Fruit fly (Drosophila melanogaster) whole organism, pupa: Measurements from ENCODE around the gene Mps1.

Experiments
- CG10348 ChIP-seq: fragments of 200-800 bp; sonication (Bioruptor generic); IDR thresholded peaks from 2 replicates; pipeline ENCODE4 v1.3.6; 2022; ENCODE audit warnings: missing biosample characterization, missing genetic modification characterization
- CG12605 ChIP-seq: fragments of 200-800 bp; sonication (Bioruptor generic); IDR thresholded peaks from 2 replicates; pipeline ENCODE4 v1.3.6; 2022; ENCODE audit warnings: missing biosample characterization, missing genetic modification characterization
- CG13204 ChIP-seq: fragments of 200-800 bp; sonication (Bioruptor generic); optimal IDR thresholded peaks from 2 replicates; lab custom pipeline; 2018; ENCODE audit warnings: missing biosample characterization, mild to moderate bottlenecking, missing genetic modification characterization, moderate library complexity
- CG14655 ChIP-seq: fragments of 200-800 bp; sonication (Bioruptor generic); optimal IDR thresholded peaks from 3 replicates; lab custom pipeline; 2017; ENCODE audit warnings: mild to moderate bottlenecking, missing biosample characterization, missing genetic modification reagents, missing genetic modification characterization
- CG15710 ChIP-seq: fragments of 200-800 bp; sonication (Bioruptor generic); optimal IDR thresholded peaks from 2 replicates; lab custom pipeline; 2018; ENCODE audit warnings: missing biosample characterization, mild to moderate bottlenecking, missing genetic modification characterization, moderate library complexity
- CG17806 ChIP-seq: fragments of 200-800 bp; sonication (Bioruptor generic); optimal IDR thresholded peaks from 2 replicates; lab custom pipeline; 2018; ENCODE audit warnings: missing biosample characterization, mild to moderate bottlenecking, missing genetic modification characterization, moderate library complexity
- CG32121 ChIP-seq: fragments of 200-800 bp; sonication (Bioruptor generic); IDR thresholded peaks from 2 replicates; pipeline ENCODE4 v1.3.6; 2022; ENCODE audit warnings: missing biosample characterization, missing genetic modification characterization
- CG34367 ChIP-seq: fragments of 200-800 bp; sonication (Bioruptor generic); optimal IDR thresholded peaks from 2 replicates; lab custom pipeline; 2018; ENCODE audit warnings: missing biosample characterization, mild to moderate bottlenecking, missing genetic modification characterization
- CG4496 ChIP-seq: fragments of 200-800 bp; sonication (Bioruptor generic); IDR thresholded peaks from 3 replicates; pipeline ENCODE4 v1.3.6; 2022; ENCODE audit warnings: missing biosample characterization, missing genetic modification characterization
- CG8159 ChIP-seq: fragments of 200-800 bp; sonication (Bioruptor generic); optimal IDR thresholded peaks from 3 replicates; lab custom pipeline; 2018; ENCODE audit warnings: missing biosample characterization, mild to moderate bottlenecking, missing genetic modification characterization, moderate library complexity
- CG8301 ChIP-seq: fragments of 200-800 bp; sonication (Bioruptor generic); optimal IDR thresholded peaks from 2 replicates; lab custom pipeline; 2018; ENCODE audit warnings: missing biosample characterization, mild to moderate bottlenecking, missing genetic modification characterization
- CG9948 ChIP-seq: fragments of 200-800 bp; sonication (Bioruptor generic); optimal IDR thresholded peaks from 2 replicates; lab custom pipeline; 2018; ENCODE audit warnings: missing biosample characterization, mild to moderate bottlenecking, missing genetic modification characterization, moderate library complexity
- D1 ChIP-seq: fragments of 200-800 bp; sonication (Bioruptor generic); optimal IDR thresholded peaks from 2 replicates; lab custom pipeline; 2018; ENCODE audit warnings: missing biosample characterization, mild to moderate bottlenecking, missing genetic modification characterization, moderate library complexity
- EcR ChIP-seq: fragments of 200-800 bp; sonication (Bioruptor generic); optimal IDR thresholded peaks from 3 replicates; lab custom pipeline; 2019; ENCODE audit warnings: missing biosample characterization, missing genetic modification characterization, mild to moderate bottlenecking, moderate library complexity, missing genetic modification reagents
- Ets98B ChIP-seq: fragments of 200-800 bp; sonication (Bioruptor generic); IDR thresholded peaks from 2 replicates; pipeline ENCODE4 v1.3.6; 2022; ENCODE audit warnings: missing biosample characterization, missing genetic modification characterization
- Pif1A ChIP-seq: fragments of 200-800 bp; sonication (Bioruptor generic); optimal IDR thresholded peaks from 3 replicates; lab custom pipeline; 2016; ENCODE audit warnings: missing biosample characterization, missing genetic modification characterization
- Pif1B ChIP-seq: fragments of 200-800 bp; sonication (Bioruptor generic); optimal IDR thresholded peaks from 3 replicates; lab custom pipeline; 2016; ENCODE audit warnings: missing biosample characterization, missing genetic modification characterization
- Snoo ChIP-seq: fragments of 200-800 bp; sonication (Bioruptor generic); optimal IDR thresholded peaks from 3 replicates; lab custom pipeline; 2017; ENCODE audit warnings: missing biosample characterization, mild to moderate bottlenecking, missing genetic modification characterization, inconsistent platforms
- fd96Ca ChIP-seq: fragments of 200-800 bp; sonication (Bioruptor generic); IDR thresholded peaks from 3 replicates; pipeline ENCODE4 v1.3.6; 2022; ENCODE audit warnings: missing biosample characterization, missing genetic modification characterization
- gl ChIP-seq: fragments of 200-800 bp; sonication (Bioruptor generic); optimal IDR thresholded peaks from 2 replicates; lab custom pipeline; 2018; ENCODE audit warnings: missing biosample characterization, mild to moderate bottlenecking, missing genetic modification characterization
- rn ChIP-seq: fragments of 200-800 bp; sonication (Bioruptor generic); IDR thresholded peaks from 2 replicates; pipeline ENCODE4 v1.3.6; 2022; ENCODE audit warnings: missing biosample characterization, missing genetic modification characterization

The Mps1 gene

DNA sequence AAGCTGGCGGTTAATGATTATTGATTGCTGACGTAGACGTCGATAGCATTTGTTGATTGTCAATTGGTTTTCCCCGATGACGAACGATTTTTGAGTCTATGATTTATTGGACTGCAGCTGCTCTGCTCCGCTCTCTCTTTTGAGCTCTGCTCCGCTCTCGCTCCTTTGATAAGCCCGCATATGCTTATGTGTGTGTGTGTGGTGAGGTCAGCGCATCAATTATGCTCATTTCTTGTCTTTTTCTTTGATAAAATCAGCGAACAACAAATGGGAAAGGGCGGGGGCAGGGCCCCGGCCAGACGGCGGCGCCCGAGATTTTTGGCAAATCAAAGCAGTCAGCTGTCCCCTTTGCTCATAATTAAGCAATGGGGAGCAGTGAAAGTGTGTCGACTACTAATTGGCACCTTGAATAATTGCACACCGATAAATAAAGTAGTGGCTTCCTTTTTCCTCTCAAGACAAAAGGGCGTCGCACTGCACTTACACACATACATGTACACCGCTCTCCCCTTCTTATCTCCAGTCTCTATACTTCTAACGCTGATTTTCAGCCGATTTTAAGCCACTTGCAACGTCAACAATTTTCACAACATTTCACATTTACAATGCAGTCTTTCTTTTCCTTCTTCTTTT lies 10.7 kb downstream of the Mps1 start:
- peak; percentile 85 for TF ChIP-seq EcR
- TF ChIP-seq CG9948 (tag; lab: Kevin White, UChicago), result no peak

DNA sequence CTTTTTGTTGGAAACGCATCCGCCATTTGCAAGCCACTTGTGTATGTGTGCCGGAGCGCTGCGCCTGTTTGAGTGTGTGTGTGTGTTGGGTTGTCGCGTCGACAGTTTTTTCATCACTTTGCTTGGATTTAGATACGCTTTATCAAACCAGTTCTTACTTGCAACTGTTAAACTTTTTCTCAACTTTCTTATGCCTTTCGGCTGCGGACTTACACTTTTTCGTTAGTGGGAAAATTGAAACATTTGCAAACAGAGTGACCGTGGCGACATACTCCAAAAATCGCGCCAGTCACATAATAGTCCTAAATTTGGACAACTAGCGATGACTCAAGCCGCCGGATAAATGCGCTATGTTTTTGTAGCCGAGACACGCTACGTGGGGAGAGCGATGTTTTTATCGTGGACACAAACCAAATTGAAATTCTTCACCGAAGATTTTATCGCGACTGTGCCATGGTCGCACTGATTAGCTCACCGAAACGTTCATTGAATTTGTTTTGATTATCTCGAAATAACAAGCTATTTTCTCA lies 11.2 kb downstream of the Mps1 start, which contains the start of the genes alt and CG7655:
Gene alt (minus strand): TSS at position 272 of the 530 bp plus-strand sequence.
Gene CG7655 (plus strand): TSS at position 426 of the 530 bp plus-strand sequence.
- peak; percentile 78 for TF ChIP-seq EcR
- TF ChIP-seq gl, result peak; percentile 8
- no peak for TF ChIP-seq CG34367 (tag; lab: Kevin White, UChicago)

- peak; percentile 0 for TF ChIP-seq CG15710 (tag; lab: Kevin White, UChicago)
- no peak for TF ChIP-seq CG17806 (tag; lab: Kevin White, UChicago)
Measured at dm6 chr3R:17684854-17685253, 13.8 kb downstream of the Mps1 start, which contains the start of the genes CG31251 and CG31360. Gene CG31251 (minus strand): TSS chr3R:17684915. Gene CG31360 (plus strand): TSS chr3R:17685097.

dm6 chr3R:17686875-17687274 lies 15.8 kb downstream of the Mps1 start, which contains the start of gene CG31249:
Gene CG31249 (minus strand): TSS chr3R:17687071.
- TF ChIP-seq rn (GFP tag; lab: Robert Waterston, UW) (no peak), CG15710 (tag; lab: Kevin White, UChicago) (no peak)

dm6 chr3R:17699891-17700487 lies 28.9 kb downstream of the Mps1 start:
- TF ChIP-seq CG14655 (no peak), CG10348 (GFP tag; lab: Robert Waterston, UW) (no peak), gl (no peak), CG9948 (tag; lab: Kevin White, UChicago) (no peak), CG15710 (tag; lab: Kevin White, UChicago) (no peak)

DNA sequence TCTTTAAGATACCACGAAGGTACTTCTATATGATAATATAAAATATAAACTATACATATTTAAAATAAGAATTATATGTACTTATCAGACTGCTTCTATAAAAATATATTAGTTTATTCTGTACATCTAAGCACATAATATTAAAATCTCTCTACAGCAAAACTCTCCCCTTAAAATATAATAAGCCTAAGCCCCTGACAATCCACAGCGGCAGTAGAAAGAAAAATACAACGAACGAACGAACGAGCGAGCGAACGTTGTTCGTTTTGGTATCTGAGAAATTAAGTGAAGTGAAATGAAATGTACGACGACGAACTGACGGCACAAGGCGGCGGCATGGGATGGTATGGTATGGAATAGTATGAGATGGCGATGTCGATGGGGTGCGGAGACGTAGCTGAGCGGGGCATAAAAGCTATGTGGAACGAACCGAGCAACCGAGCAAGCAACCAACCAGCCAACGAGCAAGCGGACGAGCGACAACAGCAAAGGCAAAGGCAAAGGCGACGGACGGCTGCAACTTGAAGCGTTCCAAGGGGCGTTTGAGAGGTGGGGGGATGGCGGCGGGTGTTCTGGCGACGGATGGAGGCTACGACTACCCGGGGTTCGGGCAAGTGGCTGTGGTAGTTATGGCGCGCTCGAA lies 29.5 kb downstream of the Mps1 start:
- TF ChIP-seq CG34367 (tag; lab: Kevin White, UChicago) (peak; percentile 96), Snoo (tag; lab: Kevin White, UChicago) (peak; percentile 98), CG14655 (peak; percentile 98), CG13204 (peak; percentile 100), fd96Ca (GFP tag; lab: Robert Waterston, UW) (peak; percentile 96), rn (GFP tag; lab: Robert Waterston, UW) (peak; percentile 94), CG8301 (tag; lab: Kevin White, UChicago) (peak; percentile 97), Ets98B (peak; percentile 97), CG4496 (GFP tag; lab: Robert Waterston, UW) (peak; percentile 96), Pif1A (GFP tag; lab: Kevin White, UChicago) (peak; percentile 96), gl (peak; percentile 89), CG15710 (tag; lab: Kevin White, UChicago) (peak; percentile 99), CG9948 (tag; lab: Kevin White, UChicago) (peak; percentile 99), CG32121 (GFP tag; lab: Robert Waterston, UW) (peak; percentile 98), CG17806 (tag; lab: Kevin White, UChicago) (peak; percentile 99), CG12605 (peak; percentile 95), D1 (no peak), CG8159 (tag; lab: Kevin White, UChicago) (peak; percentile 99), Pif1B (GFP tag; lab: Kevin White, UChicago) (peak; percentile 98), EcR (peak; percentile 75), CG10348 (GFP tag; lab: Robert Waterston, UW) (peak; percentile 83)

dm6 chr3R:17701131-17701593 lies 30.1 kb downstream of the Mps1 start:
- TF ChIP-seq CG12605 (peak; percentile 48), rn (GFP tag; lab: Robert Waterston, UW) (no peak), fd96Ca (GFP tag; lab: Robert Waterston, UW) (0 out of 3 replicates have a peak, but pooled peaks have one; percentile 5), CG13204 (peak; percentile 94), CG32121 (GFP tag; lab: Robert Waterston, UW) (0 out of 2 replicates have a peak, but pooled peaks have one; percentile 56), EcR (peak; percentile 75), CG15710 (tag; lab: Kevin White, UChicago) (peak; percentile 17), Pif1A (GFP tag; lab: Kevin White, UChicago) (no peak), gl (no peak), CG4496 (GFP tag; lab: Robert Waterston, UW) (no peak), CG34367 (tag; lab: Kevin White, UChicago) (no peak)
